Fruit fly (Drosophila melanogaster) whole organism, embryonic: ENCODE results near the gene mtsh.

ENCODE experiments used
- ATbp ChIP-seq: fragments of 200-800 bp; sonication (Bioruptor generic); optimal IDR thresholded peaks from 2 replicates; lab custom pipeline; 2017; ENCODE audit warnings: missing biosample characterization, mild to moderate bottlenecking, missing genetic modification characterization, missing genetic modification reagents
- Antp ChIP-seq: fragments of 200-800 bp; sonication (Bioruptor generic); optimal IDR thresholded peaks from 3 replicates; lab custom pipeline; 2016; ENCODE audit warnings: missing biosample characterization, missing genetic modification characterization
- Blimp-1 ChIP-seq: fragments of 200-800 bp; sonication (Bioruptor generic); optimal IDR thresholded peaks from 3 replicates; lab custom pipeline; 2018; ENCODE audit warnings: missing biosample characterization, missing genetic modification characterization, mild to moderate bottlenecking, moderate library complexity, missing genetic modification reagents
- CG10431 ChIP-seq: fragments of 200-800 bp; sonication (Bioruptor generic); optimal IDR thresholded peaks from 3 replicates; lab custom pipeline; 2018; ENCODE audit warnings: missing biosample characterization, mild to moderate bottlenecking, missing genetic modification characterization
- CG10654 ChIP-seq: fragments of 200-800 bp; sonication (Bioruptor generic); optimal IDR thresholded peaks from 2 replicates; lab custom pipeline; 2016; ENCODE audit warnings: missing biosample characterization, missing genetic modification characterization
- CG11695 ChIP-seq: fragments of 200-800 bp; sonication (Bioruptor generic); IDR thresholded peaks from 3 replicates; pipeline ENCODE4 v1.3.6; 2022; ENCODE audit warnings: missing biosample characterization, missing genetic modification characterization
- CG12071 ChIP-seq: fragments of 200-800 bp; sonication (Bioruptor generic); optimal IDR thresholded peaks from 3 replicates; lab custom pipeline; 2018; ENCODE audit warnings: missing biosample characterization, mild to moderate bottlenecking, missing genetic modification characterization
- CG12659 ChIP-seq: fragments of 200-800 bp; sonication (Bioruptor generic); optimal IDR thresholded peaks from 3 replicates; lab custom pipeline; 2017; ENCODE audit warnings: mild to moderate bottlenecking, missing biosample characterization, missing genetic modification reagents, missing genetic modification characterization
- CG12744 ChIP-seq: fragments of 200-800 bp; sonication (Bioruptor generic); optimal IDR thresholded peaks from 2 replicates; lab custom pipeline; 2016; ENCODE audit warnings: missing biosample characterization, missing genetic modification characterization
- CG14710 ChIP-seq: fragments of 200-800 bp; sonication (Bioruptor generic); optimal IDR thresholded peaks from 3 replicates; lab custom pipeline; 2019; ENCODE audit warnings: missing biosample characterization, mild to moderate bottlenecking, missing genetic modification characterization, moderate library complexity
- CG17186 ChIP-seq: fragments of 200-800 bp; sonication (Bioruptor generic); optimal IDR thresholded peaks from 3 replicates; lab custom pipeline; 2017; ENCODE audit warnings: missing biosample characterization, missing genetic modification reagents, missing genetic modification characterization
- CG2116 ChIP-seq: fragments of 200-800 bp; sonication (Bioruptor generic); optimal IDR thresholded peaks from 3 replicates; lab custom pipeline; 2018; ENCODE audit warnings: missing biosample characterization, mild to moderate bottlenecking, missing genetic modification characterization
- CG31365 ChIP-seq: fragments of 200-800 bp; sonication (Bioruptor generic); optimal IDR thresholded peaks from 2 replicates; lab custom pipeline; 2018; ENCODE audit warnings: missing biosample characterization, mild to moderate bottlenecking, missing genetic modification characterization
- CG3163 ChIP-seq: fragments of 200-800 bp; sonication (Bioruptor generic); optimal IDR thresholded peaks from 3 replicates; lab custom pipeline; 2016; ENCODE audit warnings: missing biosample characterization, missing genetic modification characterization
- CG3281 ChIP-seq: fragments of 200-800 bp; sonication (Bioruptor generic); optimal IDR thresholded peaks from 3 replicates; lab custom pipeline; 2017; ENCODE audit warnings: missing biosample characterization, mild to moderate bottlenecking, missing genetic modification characterization
- CG4707 ChIP-seq: fragments of 200-800 bp; sonication (Bioruptor generic); optimal IDR thresholded peaks from 2 replicates; lab custom pipeline; 2018; ENCODE audit warnings: missing biosample characterization, mild to moderate bottlenecking, missing genetic modification characterization, moderate library complexity
- CG4820 ChIP-seq: fragments of 200-800 bp; sonication (Bioruptor generic); optimal IDR thresholded peaks from 3 replicates; lab custom pipeline; 2016; ENCODE audit warnings: missing biosample characterization, missing genetic modification characterization
- CG7745 ChIP-seq: fragments of 200-800 bp; sonication (Bioruptor generic); optimal IDR thresholded peaks from 2 replicates; lab custom pipeline; 2018; ENCODE audit warnings: missing biosample characterization, mild to moderate bottlenecking, missing genetic modification characterization, moderate library complexity
- CG7963 ChIP-seq: fragments of 200-800 bp; sonication (Bioruptor generic); IDR thresholded peaks from 3 replicates; pipeline ENCODE4 v1.3.6; 2022; ENCODE audit warnings: missing biosample characterization, missing genetic modification characterization; ENCODE audit not compliant: partially characterized antibody
- CG8359 ChIP-seq: fragments of 200-800 bp; sonication (Bioruptor generic); optimal IDR thresholded peaks from 2 replicates; lab custom pipeline; 2017; ENCODE audit warnings: missing biosample characterization, mild to moderate bottlenecking, missing genetic modification characterization, borderline replicate concordance
- CG8388 ChIP-seq: fragments of 200-800 bp; sonication (Bioruptor generic); optimal IDR thresholded peaks from 2 replicates; lab custom pipeline; 2019; ENCODE audit warnings: missing biosample characterization, mild to moderate bottlenecking, missing genetic modification characterization, moderate library complexity
- CG8765 ChIP-seq: fragments of 200-800 bp; sonication (Bioruptor generic); IDR thresholded peaks from 2 replicates; pipeline ENCODE4 v1.3.6; 2022; ENCODE audit warnings: missing biosample characterization, missing genetic modification characterization
- CG8924 ChIP-seq: fragments of 200-800 bp; optimal IDR thresholded peaks from 3 replicates; lab custom pipeline; 2019; ENCODE audit warnings: missing biosample characterization, mild to moderate bottlenecking, missing genetic modification characterization, moderate library complexity
- CG9727 ChIP-seq: fragments of 200-800 bp; sonication (Bioruptor generic); optimal IDR thresholded peaks from 3 replicates; lab custom pipeline; 2017; ENCODE audit warnings: missing biosample characterization, mild to moderate bottlenecking, missing genetic modification characterization
- D19A ChIP-seq: fragments of 200-800 bp; optimal IDR thresholded peaks from 3 replicates; lab custom pipeline; 2019; ENCODE audit warnings: missing biosample characterization, mild to moderate bottlenecking, missing genetic modification characterization, moderate library complexity
- Deaf1 ChIP-seq: fragments of 200-800 bp; optimal IDR thresholded peaks from 3 replicates; lab custom pipeline; 2019; ENCODE audit warnings: missing biosample characterization, mild to moderate bottlenecking, missing genetic modification characterization, moderate library complexity
- Dip3 ChIP-seq: fragments of 200-800 bp; sonication (Bioruptor generic); optimal IDR thresholded peaks from 3 replicates; lab custom pipeline; 2016; ENCODE audit warnings: missing biosample characterization, missing genetic modification characterization
- Dll ChIP-seq: fragments of 200-800 bp; sonication (Bioruptor generic); IDR thresholded peaks from 4 replicates; pipeline ENCODE4 v1.3.6; 2022; ENCODE audit warnings: missing biosample characterization, missing genetic modification characterization; ENCODE audit not compliant: partially characterized antibody
- Hey ChIP-seq: fragments of 200-800 bp; sonication (Bioruptor generic); optimal IDR thresholded peaks from 3 replicates; lab custom pipeline; 2018; ENCODE audit warnings: missing biosample characterization, mild to moderate bottlenecking, missing genetic modification characterization
- Mrtf ChIP-seq: fragments of 200-800 bp; sonication (Bioruptor generic); IDR thresholded peaks from 3 replicates; pipeline ENCODE4 v1.3.6; 2022; ENCODE audit warnings: missing biosample characterization, missing genetic modification characterization
- Optix ChIP-seq: fragments of 200-800 bp; sonication (Bioruptor generic); IDR thresholded peaks from 3 replicates; pipeline ENCODE4 v1.3.6; 2022; ENCODE audit warnings: missing biosample characterization, missing genetic modification characterization
- Side ChIP-seq: fragments of 200-800 bp; sonication (Bioruptor generic); optimal IDR thresholded peaks from 2 replicates; lab custom pipeline; 2016; ENCODE audit warnings: missing biosample characterization, missing genetic modification characterization
- Sox102F ChIP-seq: fragments of 200-800 bp; sonication (Bioruptor generic); optimal IDR thresholded peaks from 2 replicates; lab custom pipeline; 2018; ENCODE audit warnings: missing biosample characterization, mild to moderate bottlenecking, missing genetic modification characterization, moderate library complexity
- Vsx1 ChIP-seq: fragments of 200-800 bp; sonication (Bioruptor generic); optimal IDR thresholded peaks from 2 replicates; lab custom pipeline; 2017; ENCODE audit warnings: missing biosample characterization, mild to moderate bottlenecking, missing genetic modification characterization, missing genetic modification reagents
- crp ChIP-seq, 2 experiments: fragments of 200-800 bp; sonication (Bioruptor generic); optimal IDR thresholded peaks; 2 replicates in 1 of 2; 3 replicates in 1 of 2; lab custom pipeline; 2017; ENCODE audit warnings: missing biosample characterization in 2 of 2, missing genetic modification characterization in 2 of 2, mild to moderate bottlenecking in 1 of 2, moderate library complexity in 1 of 2
- fru ChIP-seq: fragments of >200 bp; optimal IDR thresholded peaks from 2 replicates; lab custom pipeline; 2017
- gcm ChIP-seq: fragments of 200-800 bp; sonication (Bioruptor generic); optimal IDR thresholded peaks from 2 replicates; lab custom pipeline; 2019; ENCODE audit warnings: missing biosample characterization, mild to moderate bottlenecking, missing genetic modification characterization, moderate library complexity
- grau ChIP-seq: fragments of 200-800 bp; optimal IDR thresholded peaks from 3 replicates; lab custom pipeline; 2019; ENCODE audit warnings: missing biosample characterization, mild to moderate bottlenecking, missing genetic modification characterization, moderate library complexity
- ken ChIP-seq: fragments of 200-800 bp; sonication (Bioruptor generic); IDR thresholded peaks from 3 replicates; pipeline ENCODE4 v1.3.6; 2022; ENCODE audit warnings: missing biosample characterization, missing genetic modification characterization
- knrl ChIP-seq: fragments of 200-800 bp; sonication (Bioruptor generic); IDR thresholded peaks from 3 replicates; pipeline ENCODE4 v1.3.6; 2022; ENCODE audit warnings: missing biosample characterization, missing genetic modification characterization; ENCODE audit not compliant: partially characterized antibody
- oc ChIP-seq: fragments of 200-800 bp; sonication (Bioruptor generic); optimal IDR thresholded peaks from 2 replicates; lab custom pipeline; 2018; ENCODE audit warnings: missing biosample characterization, mild to moderate bottlenecking, missing genetic modification characterization, moderate library complexity
- p53 ChIP-seq: fragments of 200-800 bp; sonication (Bioruptor generic); optimal IDR thresholded peaks from 2 replicates; lab custom pipeline; 2016; ENCODE audit warnings: missing biosample characterization, missing genetic modification characterization
- peb ChIP-seq: fragments of 200-800 bp; sonication (Bioruptor generic); IDR thresholded peaks from 2 replicates; pipeline ENCODE4 v1.3.6; 2022; ENCODE audit warnings: missing biosample characterization, missing genetic modification characterization
- pho ChIP-seq: fragments of 200-800 bp; sonication (Bioruptor generic); optimal IDR thresholded peaks from 2 replicates; lab custom pipeline; 2016; ENCODE audit warnings: missing biosample characterization, missing genetic modification characterization
- prd ChIP-seq, 3 experiments: fragments of >200 bp in 2 of 3; fragments of 200-800 bp in 1 of 3; sonication (Bioruptor generic) in 1 of 3; optimal IDR thresholded peaks in 2 of 3; IDR thresholded peaks in 1 of 3; 2 replicates in 2 of 3; 3 replicates in 1 of 3; pipeline versions ENCODE4 v1.3.6 to Lab custom; 2017 to 2022; ENCODE audit warnings: missing biosample characterization in 1 of 3, missing genetic modification characterization in 1 of 3
- sens-2 ChIP-seq: fragments of 200-800 bp; sonication (Bioruptor generic); IDR thresholded peaks from 2 replicates; pipeline ENCODE4 v1.3.6; 2022; ENCODE audit warnings: missing biosample characterization, missing genetic modification characterization
- stwl ChIP-seq: fragments of 200-800 bp; sonication (Bioruptor generic); optimal IDR thresholded peaks from 3 replicates; lab custom pipeline; 2018; ENCODE audit warnings: missing biosample characterization, mild to moderate bottlenecking, missing genetic modification characterization, moderate library complexity
- sug ChIP-seq: fragments of 200-800 bp; optimal IDR thresholded peaks from 2 replicates; lab custom pipeline; 2019; ENCODE audit warnings: missing biosample characterization, mild to moderate bottlenecking, missing genetic modification characterization, moderate library complexity
- zen ChIP-seq: fragments of 200-800 bp; sonication (Bioruptor generic); optimal IDR thresholded peaks from 3 replicates; lab custom pipeline; 2018; ENCODE audit warnings: missing biosample characterization, mild to moderate bottlenecking, missing genetic modification characterization, moderate library complexity
- zfh1 ChIP-seq: fragments of 200-800 bp; sonication (Bioruptor generic); IDR thresholded peaks from 3 replicates; pipeline ENCODE4 v1.3.6; 2022; ENCODE audit warnings: missing biosample characterization, missing genetic modification characterization

mtsh gene

dm6 chr2L:8276287-8276686, 43.4 kb downstream of the mtsh start (continued):
- no peak for TF ChIP-seq grau
- TF ChIP-seq zen (tag; lab: Kevin White, UChicago): peak; percentile 97
- no peak; the same call in 2 of the 3 replicates for TF ChIP-seq zfh1 (GFP tag; lab: Robert Waterston, UW)
- no peak for TF ChIP-seq CG12071 (GFP tag; lab: Kevin White, UChicago)
- no peak for TF ChIP-seq stwl
- no peak for TF ChIP-seq sug (tag; lab: Kevin White, UChicago)
- no peak for TF ChIP-seq CG17186
- no peak for TF ChIP-seq CG12659 (GFP tag; lab: Kevin White, UChicago)
- TF ChIP-seq Blimp-1 (GFP tag; lab: Kevin White, UChicago): no peak
- TF ChIP-seq CG12744 (GFP tag; lab: Kevin White, UChicago): peak; percentile 3
- no peak for TF ChIP-seq ken (GFP tag; lab: Robert Waterston, UW)
- no peak for TF ChIP-seq Vsx1
- no peak for TF ChIP-seq ATbp (GFP tag; lab: Kevin White, UChicago)
- peak; percentile 46 for TF ChIP-seq CG9727 (GFP tag; lab: Kevin White, UChicago)
- peak; percentile 17 for TF ChIP-seq oc (tag; lab: Kevin White, UChicago)
- no peak for TF ChIP-seq CG10654 (GFP tag; lab: Kevin White, UChicago)
- TF ChIP-seq Dip3 (GFP tag; lab: Kevin White, UChicago): no peak
- no peak for TF ChIP-seq Mrtf (GFP tag; lab: Robert Waterston, UW)
- no peak for TF ChIP-seq knrl (GFP tag; lab: Robert Waterston, UW)
- no peak for TF ChIP-seq Antp
- no peak for TF ChIP-seq CG8388
- TF ChIP-seq peb (GFP tag; lab: Robert Waterston, UW): no peak
- TF ChIP-seq CG11695 (GFP tag; lab: Robert Waterston, UW): no peak
- TF ChIP-seq CG2116 (GFP tag; lab: Kevin White, UChicago): no peak
- no peak for TF ChIP-seq Deaf1 (tag; lab: Kevin White, UChicago)
- no peak for TF ChIP-seq p53 (GFP tag; lab: Kevin White, UChicago)
- no peak for TF ChIP-seq gcm
- no peak for TF ChIP-seq pho
- no peak for TF ChIP-seq CG4820 (GFP tag; lab: Kevin White, UChicago)
- no peak for TF ChIP-seq CG3163 (GFP tag; lab: Kevin White, UChicago)
- TF ChIP-seq Side: no peak
- no peak for TF ChIP-seq CG8359 (GFP tag; lab: Kevin White, UChicago)
- no peak for TF ChIP-seq prd (optimal IDR thresholded peaks at IDR 0.05; lab: Kevin White, UChicago)
- no peak for TF ChIP-seq prd (GFP tag; IDR thresholded peaks at IDR 0.05; lab: Robert Waterston, UW)
- TF ChIP-seq Dll (GFP tag; lab: Robert Waterston, UW): no peak
- no peak for TF ChIP-seq CG4707 (GFP tag; lab: Kevin White, UChicago)
- peak; percentile 43 for TF ChIP-seq CG8924
- no peak for TF ChIP-seq Optix (GFP tag; lab: Robert Waterston, UW)
- TF ChIP-seq crp (GFP tag; optimal IDR thresholded peaks at IDR 0.05; lab: Kevin White, UChicago): no peak
- no peak for TF ChIP-seq CG31365 (tag; lab: Kevin White, UChicago)
- peak; percentile 80 for TF ChIP-seq CG7745
- no peak for TF ChIP-seq D19A (tag; lab: Kevin White, UChicago)
- no peak for TF ChIP-seq Hey (tag; lab: Kevin White, UChicago)
- TF ChIP-seq CG8765 (GFP tag; lab: Robert Waterston, UW): no peak
- no peak for TF ChIP-seq fru (lab: Kevin White, UChicago)
- no peak for TF ChIP-seq CG10431 (GFP tag; lab: Kevin White, UChicago)
- peak; percentile 21 for TF ChIP-seq CG14710
- no peak for TF ChIP-seq CG3281 (GFP tag; lab: Kevin White, UChicago)
- TF ChIP-seq Sox102F (GFP tag; lab: Kevin White, UChicago): no peak
- no peak for TF ChIP-seq CG7963 (GFP tag; lab: Robert Waterston, UW)
- no peak for TF ChIP-seq sens-2
